Worm (Caenorhabditis elegans): ENCODE data around the gene C15H11.1.

- TF ChIP-seq pes-1 (GFP tag; IDR thresholded peaks at IDR 0.05): no peak
- no peak for TF ChIP-seq hmbx-1 (tag; optimal IDR thresholded peaks at IDR 0.05)
- TF ChIP-seq ama-1 (optimal IDR thresholded peaks at IDR 0.05): no peak
- TF ChIP-seq tbx-37 (GFP tag; conservative IDR thresholded peaks at IDR 0.05): no peak
- TF ChIP-seq flt-1 (GFP tag; IDR thresholded peaks at IDR 0.05): no peak
- no peak for TF ChIP-seq ceh-36 (tag; optimal IDR thresholded peaks at IDR 0.05)
- TF ChIP-seq tra-4 (tag; optimal IDR thresholded peaks at IDR 0.05): no peak
- TF ChIP-seq sea-1 (GFP tag; conservative IDR thresholded peaks at IDR 0.05): no peak
- no peak for TF ChIP-seq hmg-4 (GFP tag; optimal IDR thresholded peaks at IDR 0.05)
- TF ChIP-seq ets-7 (tag; optimal IDR thresholded peaks at IDR 0.05): no peak
- no peak for TF ChIP-seq F13C5.2 (tag; optimal IDR thresholded peaks at IDR 0.05)
- TF ChIP-seq tbx-11 (GFP tag; IDR thresholded peaks at IDR 0.05): no peak
Observed at ce11 chrV:14419855-14420254, 26.3 kb downstream of the C15H11.1 start.
